Worm (Caenorhabditis elegans) whole organism, late embryonic: ENCODE results near the gene K01G12.3.

Source experiments
- C08G9.2 ChIP-seq: sonication (generic microtip); optimal IDR thresholded peaks from 2 replicates; lab custom pipeline; 2016; ENCODE audit warnings: mild to moderate bottlenecking, missing genetic modification characterization, moderate library complexity, missing compliant biosample characterization
- K09A11.1 ChIP-seq: sonication (generic microtip); optimal IDR thresholded peaks from 2 replicates; lab custom pipeline; 2017; ENCODE audit warnings: antibody characterized with exemption, mild to moderate bottlenecking, missing genetic modification characterization, missing compliant biosample characterization; ENCODE audit not compliant: insufficient read depth
- T23F11.4 ChIP-seq: fragments of 200-800 bp; sonication (Bioruptor generic); optimal IDR thresholded peaks from 2 replicates; lab custom pipeline; 2018; ENCODE audit warnings: mild to moderate bottlenecking, missing genetic modification characterization, missing compliant biosample characterization
- ceh-14 ChIP-seq: sonication (generic microtip); optimal IDR thresholded peaks from 2 replicates; lab custom pipeline; 2016; ENCODE audit warnings: missing genotype, missing genetic modification characterization, missing compliant biosample characterization
- ceh-18 ChIP-seq: sonication (generic microtip); optimal IDR thresholded peaks from 2 replicates; lab custom pipeline; 2016; ENCODE audit warnings: missing genetic modification characterization, missing compliant biosample characterization
- ceh-19 ChIP-seq: fragments of 200-800 bp; sonication (Bioruptor generic); optimal IDR thresholded peaks from 2 replicates; lab custom pipeline; 2018; ENCODE audit warnings: mild to moderate bottlenecking, missing genetic modification characterization, missing compliant biosample characterization
- ceh-31 ChIP-seq: sonication (generic microtip); optimal IDR thresholded peaks from 2 replicates; lab custom pipeline; 2016; ENCODE audit warnings: missing genetic modification characterization, missing compliant biosample characterization
- ceh-34 ChIP-seq: sonication (generic microtip); optimal IDR thresholded peaks from 2 replicates; lab custom pipeline; 2016; ENCODE audit warnings: mild to moderate bottlenecking, missing genetic modification characterization, missing compliant biosample characterization
- ceh-9 ChIP-seq: sonication (generic microtip); optimal IDR thresholded peaks from 2 replicates; lab custom pipeline; 2016; ENCODE audit warnings: mild to moderate bottlenecking, missing genetic modification characterization, inconsistent platforms, missing compliant biosample characterization
- che-1 ChIP-seq: sonication (generic microtip); optimal IDR thresholded peaks from 2 replicates; lab custom pipeline; 2016; ENCODE audit warnings: mild to moderate bottlenecking, missing genetic modification characterization, missing compliant biosample characterization
- elt-2 ChIP-seq: sonication (generic microtip); optimal IDR thresholded peaks from 2 replicates; lab custom pipeline; 2016; ENCODE audit warnings: missing genetic modification reagents, missing genetic modification characterization, missing compliant biosample characterization
- elt-4 ChIP-seq: sonication (generic microtip); optimal IDR thresholded peaks from 2 replicates; lab custom pipeline; 2016; ENCODE audit warnings: missing genetic modification characterization, missing compliant biosample characterization
- ets-4 ChIP-seq: sonication (generic microtip); optimal IDR thresholded peaks from 2 replicates; lab custom pipeline; 2016; ENCODE audit warnings: missing genetic modification characterization, missing compliant biosample characterization
- eyg-1 ChIP-seq: sonication (generic microtip); optimal IDR thresholded peaks from 2 replicates; lab custom pipeline; 2016; ENCODE audit warnings: missing genotype, missing genetic modification characterization, missing compliant biosample characterization
- fax-1 ChIP-seq: sonication (generic microtip); optimal IDR thresholded peaks from 2 replicates; lab custom pipeline; 2016; ENCODE audit warnings: missing genotype, missing genetic modification characterization, missing compliant biosample characterization
- gmeb-2 ChIP-seq: sonication (generic microtip); optimal IDR thresholded peaks from 2 replicates; lab custom pipeline; 2016; ENCODE audit warnings: missing genetic modification characterization, inconsistent platforms, missing compliant biosample characterization
- hlh-13 ChIP-seq: fragments of 200-800 bp; sonication (Bioruptor generic); optimal IDR thresholded peaks from 2 replicates; lab custom pipeline; 2018; ENCODE audit warnings: mild to moderate bottlenecking, missing genetic modification characterization, missing compliant biosample characterization
- hlh-30 ChIP-seq: sonication (generic microtip); optimal IDR thresholded peaks from 2 replicates; lab custom pipeline; 2017; ENCODE audit warnings: antibody characterized with exemption, missing genetic modification characterization, missing compliant biosample characterization; ENCODE audit not compliant: insufficient read depth
- lim-6 ChIP-seq: sonication (generic microtip); optimal IDR thresholded peaks from 2 replicates; lab custom pipeline; 2016; ENCODE audit warnings: missing genetic modification characterization, missing compliant biosample characterization
- mec-3 ChIP-seq: sonication (generic microtip); optimal IDR thresholded peaks from 2 replicates; lab custom pipeline; 2016; ENCODE audit warnings: borderline replicate concordance, missing genetic modification characterization, missing compliant biosample characterization
- nfya-1 ChIP-seq: sonication (generic microtip); optimal IDR thresholded peaks from 2 replicates; lab custom pipeline; 2017; ENCODE audit warnings: missing genetic modification characterization, mild to moderate bottlenecking, missing compliant biosample characterization, antibody characterized with exemption, moderate library complexity
- nhr-232 ChIP-seq: sonication (generic microtip); optimal IDR thresholded peaks from 2 replicates; lab custom pipeline; 2016; ENCODE audit warnings: missing genetic modification characterization, missing compliant biosample characterization
- npax-4 ChIP-seq: sonication (generic microtip); optimal IDR thresholded peaks from 2 replicates; lab custom pipeline; 2016; ENCODE audit warnings: missing genetic modification characterization, missing compliant biosample characterization
- odd-2 ChIP-seq: sonication (generic microtip); optimal IDR thresholded peaks from 2 replicates; lab custom pipeline; 2017; ENCODE audit warnings: antibody characterized with exemption, mild to moderate bottlenecking, missing genetic modification characterization, missing compliant biosample characterization
- pag-3 ChIP-seq: sonication (generic microtip); optimal IDR thresholded peaks from 2 replicates; lab custom pipeline; 2016; ENCODE audit warnings: missing compliant biosample characterization, missing genetic modification characterization, borderline replicate concordance
- pha-2 ChIP-seq: sonication (generic microtip); optimal IDR thresholded peaks from 2 replicates; lab custom pipeline; 2017; ENCODE audit warnings: mild to moderate bottlenecking, missing genetic modification characterization, missing compliant biosample characterization
- pha-4 ChIP-seq: fragments of 150-350 bp; optimal IDR thresholded peaks from 2 replicates; lab custom pipeline; 2018; ENCODE audit warnings: missing biosample characterization, missing genetic modification reagents, missing genetic modification characterization
- pqm-1 ChIP-seq: sonication (generic microtip); optimal IDR thresholded peaks from 2 replicates; lab custom pipeline; 2016; ENCODE audit warnings: missing genetic modification characterization, missing compliant biosample characterization
- sox-2 ChIP-seq: fragments of 200-800 bp; sonication (Bioruptor generic); IDR thresholded peaks from 2 replicates; pipeline ENCODE4 v1.3.6; 2022; ENCODE audit warnings: missing genetic modification reagents, missing genetic modification characterization, missing compliant biosample characterization
- syd-9 ChIP-seq: sonication (generic microtip); optimal IDR thresholded peaks from 2 replicates; lab custom pipeline; 2016; ENCODE audit warnings: mild to moderate bottlenecking, missing genetic modification characterization, moderate library complexity, missing compliant biosample characterization
- tbx-2 ChIP-seq: sonication (generic microtip); optimal IDR thresholded peaks from 2 replicates; lab custom pipeline; 2016; ENCODE audit warnings: missing genetic modification characterization, missing compliant biosample characterization
- ttx-3 ChIP-seq: sonication (generic microtip); optimal IDR thresholded peaks from 2 replicates; lab custom pipeline; 2016; ENCODE audit warnings: missing genetic modification reagents, missing genetic modification characterization, missing compliant biosample characterization
- unc-42 ChIP-seq: sonication (generic microtip); optimal IDR thresholded peaks from 2 replicates; lab custom pipeline; 2016; ENCODE audit warnings: missing genotype, missing genetic modification characterization, missing compliant biosample characterization
- unc-55 ChIP-seq: sonication (generic microtip); optimal IDR thresholded peaks from 2 replicates; lab custom pipeline; 2017; ENCODE audit warnings: missing biosample characterization, missing genetic modification reagents, missing genetic modification characterization
- unc-86 ChIP-seq: sonication (generic microtip); optimal IDR thresholded peaks from 2 replicates; lab custom pipeline; 2016; ENCODE audit warnings: missing genetic modification characterization, missing compliant biosample characterization

The K01G12.3 gene

ce11 chrIV:14177058-14177457 lies 16.2 kb upstream of the K01G12.3 start, which contains the start of gene R05A10.2:
TSS of gene R05A10.2 (plus strand) at chrIV:14177271.
- TF ChIP-seq che-1 (tag; lab: Kevin White, UChicago) (no peak), mec-3 (tag; lab: Kevin White, UChicago) (no peak), hlh-13 (GFP tag; lab: Kevin White, UChicago) (no peak), gmeb-2 (tag; lab: Kevin White, UChicago) (no peak), C08G9.2 (tag; lab: Kevin White, UChicago) (no peak), ceh-34 (no peak), odd-2 (no peak), sox-2 (no peak), elt-2 (tag; lab: Kevin White, UChicago) (no peak), npax-4 (tag; lab: Kevin White, UChicago) (no peak), hlh-30 (tag; lab: Kevin White, UChicago) (no peak), unc-55 (no peak), ceh-18 (tag; lab: Kevin White, UChicago) (no peak), unc-86 (tag; lab: Kevin White, UChicago) (no peak), elt-4 (tag; lab: Kevin White, UChicago) (no peak), ceh-31 (tag; lab: Kevin White, UChicago) (no peak)

DNA sequence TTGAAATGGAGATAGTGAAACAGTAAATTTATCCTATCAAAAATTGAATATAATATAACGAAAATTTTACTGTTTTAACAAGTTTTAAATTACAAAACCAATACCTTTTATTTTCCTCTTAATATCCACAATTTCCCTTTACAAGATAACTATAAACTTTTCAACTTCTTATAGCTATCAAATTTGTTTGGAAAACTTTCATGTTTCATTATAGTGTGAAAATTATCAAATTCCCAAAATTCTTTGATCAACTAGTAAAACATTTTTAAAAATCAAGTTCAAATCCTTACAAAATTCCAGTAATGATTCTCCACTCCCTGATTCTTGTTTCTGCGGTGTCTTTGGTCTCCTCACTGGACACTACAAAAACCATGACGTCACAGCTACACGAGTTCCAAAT lies 11.2 kb upstream of the K01G12.3 start, which contains the start of gene R05A10.1:
TSS of gene R05A10.1 (plus strand) at position 301 of the 400 bp plus-strand sequence.
- no peak for TF ChIP-seq unc-42 (tag; lab: Kevin White, UChicago)
- no peak for TF ChIP-seq pqm-1 (tag; lab: Kevin White, UChicago)

ce11 chrIV:14186264-14186663 lies 7.0 kb upstream of the K01G12.3 start:
- TF ChIP-seq K09A11.1 (tag; lab: Kevin White, UChicago) (no peak), T23F11.4 (GFP tag; lab: Kevin White, UChicago) (no peak), unc-42 (tag; lab: Kevin White, UChicago) (no peak), unc-86 (tag; lab: Kevin White, UChicago) (no peak), hlh-13 (GFP tag; lab: Kevin White, UChicago) (no peak), pha-2 (no peak), fax-1 (no peak), tbx-2 (tag; lab: Kevin White, UChicago) (no peak), hlh-30 (tag; lab: Kevin White, UChicago) (no peak), pag-3 (no peak), ceh-14 (tag; lab: Kevin White, UChicago) (no peak), syd-9 (no peak)

ce11 chrIV:14191919-14192318 lies 1.4 kb upstream of the K01G12.3 start, which contains the start of gene K01G12.22:
TSS of gene K01G12.22 (plus strand) at chrIV:14192219.
- TF ChIP-seq fax-1 (no peak), ets-4 (tag; lab: Kevin White, UChicago) (no peak), ceh-31 (tag; lab: Kevin White, UChicago) (no peak), lim-6 (no peak), nhr-232 (no peak), che-1 (tag; lab: Kevin White, UChicago) (no peak), pqm-1 (tag; lab: Kevin White, UChicago) (no peak), ttx-3 (tag; lab: Kevin White, UChicago) (no peak), tbx-2 (tag; lab: Kevin White, UChicago) (no peak), pha-4 (tag; lab: Kevin White, UChicago) (no peak), nfya-1 (tag; lab: Kevin White, UChicago) (no peak), ceh-9 (tag; lab: Kevin White, UChicago) (no peak), eyg-1 (tag; lab: Kevin White, UChicago) (no peak), unc-86 (tag; lab: Kevin White, UChicago) (no peak), hlh-13 (GFP tag; lab: Kevin White, UChicago) (no peak), ceh-19 (GFP tag; lab: Kevin White, UChicago) (no peak)
